Worm (Caenorhabditis elegans) whole organism, mixed stage, embryonic: ENCODE data around the gene pqn-41.

Experiments
- blmp-1 ChIP-seq: fragments of 150-350 bp; optimal IDR thresholded peaks from 2 replicates; lab custom pipeline; 2014; ENCODE audit warnings: missing biosample characterization, missing genetic modification characterization
- lin-13 ChIP-seq: fragments of 150-350 bp; optimal IDR thresholded peaks from 2 replicates; lab custom pipeline; 2014; ENCODE audit warnings: missing biosample characterization, missing genetic modification characterization
- mls-2 ChIP-seq: sonication (generic microtip); optimal IDR thresholded peaks from 2 replicates; lab custom pipeline; 2016; ENCODE audit warnings: mild to moderate bottlenecking, missing genetic modification characterization, moderate library complexity, missing compliant biosample characterization
- snpc-4 ChIP-seq: fragments of 150-350 bp; optimal IDR thresholded peaks from 2 replicates; lab custom pipeline; 2014; ENCODE audit warnings: missing biosample characterization, missing genetic modification characterization
- ztf-11 ChIP-seq: fragments of 150-350 bp; optimal IDR thresholded peaks from 2 replicates; lab custom pipeline; 2014; ENCODE audit warnings: missing biosample characterization, missing genetic modification characterization

ce11 chrIII:1878918-1879317 lies 26.8 kb upstream of the pqn-41 start:
- no peak for TF ChIP-seq snpc-4
- TF ChIP-seq ztf-11 (tag; lab: Kevin White, UChicago), result no peak
- no peak for TF ChIP-seq blmp-1
- TF ChIP-seq lin-13, result no peak
- TF ChIP-seq mls-2, result no peak
